Worm (Caenorhabditis elegans) whole organism, young adult: ENCODE data around the gene F59E11.5.

Experiments used
- B0019.2 ChIP-seq: fragments of 200-800 bp; sonication (Bioruptor generic); conservative IDR thresholded peaks from 2 replicates; pipeline ENCODE4 v1.3.6; 2022; ENCODE audit warnings: missing genetic modification reagents, missing genetic modification characterization, missing compliant biosample characterization
- B0035.1 ChIP-seq: sonication (generic microtip); optimal IDR thresholded peaks from 2 replicates; lab custom pipeline; 2016; ENCODE audit warnings: missing genetic modification characterization, mild to moderate bottlenecking, missing compliant biosample characterization, missing genotype, missing genetic modification reagents
- F22D6.2 ChIP-seq: sonication (generic microtip); optimal IDR thresholded peaks from 2 replicates; lab custom pipeline; 2016; ENCODE audit warnings: mild to moderate bottlenecking, missing genetic modification characterization, missing compliant biosample characterization
- F33H1.4 ChIP-seq: fragments of 200-800 bp; sonication (Bioruptor generic); IDR thresholded peaks from 2 replicates; pipeline ENCODE4 v1.3.6; 2022; ENCODE audit warnings: missing genetic modification reagents, missing genetic modification characterization, missing compliant biosample characterization
- F37B4.10 ChIP-seq: fragments of 200-800 bp; sonication (Bioruptor generic); IDR thresholded peaks from 2 replicates; pipeline ENCODE4 v1.3.6; 2022; ENCODE audit warnings: missing genetic modification characterization, missing compliant biosample characterization
- F39B2.1 ChIP-seq: fragments of 200-800 bp; sonication (Bioruptor generic); IDR thresholded peaks from 2 replicates; pipeline ENCODE4 v1.3.6; 2022; ENCODE audit warnings: missing genetic modification reagents, missing genetic modification characterization, missing compliant biosample characterization
- F52B5.7 ChIP-seq: sonication (generic microtip); optimal IDR thresholded peaks from 2 replicates; lab custom pipeline; 2016; ENCODE audit warnings: mild to moderate bottlenecking, missing genetic modification characterization, missing compliant biosample characterization
- F57A8.1 ChIP-seq: fragments of 200-800 bp; sonication (Bioruptor generic); optimal IDR thresholded peaks from 2 replicates; lab custom pipeline; 2018; ENCODE audit warnings: mild to moderate bottlenecking, missing genetic modification characterization, moderate library complexity, missing compliant biosample characterization
- F57C9.4 ChIP-seq: sonication (generic microtip); optimal IDR thresholded peaks from 2 replicates; lab custom pipeline; 2017; ENCODE audit warnings: mild to moderate bottlenecking, missing genetic modification characterization, missing compliant biosample characterization
- K11D2.4 ChIP-seq: fragments of 200-800 bp; sonication (Bioruptor generic); IDR thresholded peaks from 2 replicates; pipeline ENCODE4 v1.3.6; 2022; ENCODE audit warnings: missing genetic modification reagents, missing genetic modification characterization, missing compliant biosample characterization
- Y53G8AR.9 ChIP-seq: fragments of 200-800 bp; sonication (Bioruptor generic); conservative IDR thresholded peaks from 2 replicates; pipeline ENCODE4 v1.3.6; 2022; ENCODE audit warnings: missing genetic modification reagents, missing genetic modification characterization, missing compliant biosample characterization
- Y67H2A.10 ChIP-seq: fragments of 200-800 bp; sonication (Bioruptor generic); conservative IDR thresholded peaks from 2 replicates; pipeline ENCODE4 v1.3.6; 2022; ENCODE audit warnings: missing genetic modification reagents, missing genetic modification characterization, missing compliant biosample characterization
- ama-1 ChIP-seq, 3 experiments: fragments of 150-350 bp in 1 of 3; sonication (generic microtip) in 2 of 3; optimal IDR thresholded peaks; 2 replicates each; lab custom pipeline; 2014 to 2018; ENCODE audit warnings: missing biosample characterization in 2 of 3, missing genetic modification characterization in 2 of 3, missing genetic modification reagents in 2 of 3
- ccch-3 ChIP-seq: fragments of 200-800 bp; sonication (Bioruptor generic); optimal IDR thresholded peaks from 2 replicates; lab custom pipeline; 2018; ENCODE audit warnings: mild to moderate bottlenecking, missing genetic modification characterization, missing compliant biosample characterization
- cebp-2 ChIP-seq: fragments of 200-800 bp; sonication (Bioruptor generic); IDR thresholded peaks from 2 replicates; pipeline ENCODE4 v1.3.6; 2022; ENCODE audit warnings: missing genetic modification characterization, missing compliant biosample characterization
- ceh-100 ChIP-seq: fragments of 200-800 bp; sonication (Bioruptor generic); IDR thresholded peaks from 2 replicates; pipeline ENCODE4 v1.3.6; 2022; ENCODE audit warnings: missing genetic modification reagents, missing genetic modification characterization, missing compliant biosample characterization
- egl-44 ChIP-seq: fragments of 200-800 bp; sonication (Bioruptor generic); IDR thresholded peaks from 2 replicates; pipeline ENCODE4 v1.3.6; 2022; ENCODE audit warnings: missing genetic modification reagents, missing genetic modification characterization, missing compliant biosample characterization
- ekl-4 ChIP-seq: fragments of 200-800 bp; sonication (Bioruptor generic); IDR thresholded peaks from 2 replicates; pipeline ENCODE4 v1.3.6; 2022; ENCODE audit warnings: missing genetic modification reagents, missing genetic modification characterization, missing compliant biosample characterization
- gei-17 ChIP-seq: fragments of 200-800 bp; sonication (Bioruptor generic); optimal IDR thresholded peaks from 2 replicates; lab custom pipeline; 2018; ENCODE audit warnings: mild to moderate bottlenecking, missing genetic modification characterization, missing compliant biosample characterization
- hlh-12 ChIP-seq: sonication (generic microtip); optimal IDR thresholded peaks from 2 replicates; lab custom pipeline; 2016; ENCODE audit warnings: missing genetic modification characterization, missing compliant biosample characterization
- let-526 ChIP-seq: fragments of 200-800 bp; sonication (Bioruptor generic); IDR thresholded peaks from 2 replicates; pipeline ENCODE4 v1.3.6; 2022; ENCODE audit warnings: missing genetic modification reagents, missing genetic modification characterization, missing compliant biosample characterization
- let-607 ChIP-seq, 2 experiments: fragments of 200-800 bp in 1 of 2; sonication (Bioruptor generic) in 1 of 2; sonication (generic microtip) in 1 of 2; optimal IDR thresholded peaks; 2 replicates each; lab custom pipeline; 2016 to 2018; ENCODE audit warnings: mild to moderate bottlenecking in 2 of 2, missing compliant biosample characterization in 2 of 2, missing genetic modification characterization in 2 of 2, moderate library complexity in 2 of 2, missing genotype in 1 of 2
- lin-26 ChIP-seq: fragments of 200-800 bp; sonication (Bioruptor generic); IDR thresholded peaks from 2 replicates; pipeline ENCODE4 v1.3.6; 2022; ENCODE audit warnings: missing genetic modification reagents, missing genetic modification characterization, missing compliant biosample characterization
- lin-54 ChIP-seq: fragments of 200-800 bp; sonication (Bioruptor generic); optimal IDR thresholded peaks from 2 replicates; lab custom pipeline; 2018; ENCODE audit warnings: mild to moderate bottlenecking, missing genetic modification characterization, missing compliant biosample characterization
- lir-1 ChIP-seq: fragments of 200-800 bp; sonication (Bioruptor generic); conservative IDR thresholded peaks from 2 replicates; pipeline ENCODE4 v1.3.6; 2022; ENCODE audit warnings: missing genetic modification reagents, missing genetic modification characterization, missing compliant biosample characterization
- lsy-27 ChIP-seq: sonication (generic microtip); optimal IDR thresholded peaks from 2 replicates; lab custom pipeline; 2017; ENCODE audit warnings: missing genetic modification characterization, mild to moderate bottlenecking, missing compliant biosample characterization, antibody characterized with exemption, missing genotype, borderline replicate concordance; ENCODE audit not compliant: insufficient read depth
- madf-10 ChIP-seq: sonication (generic microtip); optimal IDR thresholded peaks from 2 replicates; lab custom pipeline; 2016; ENCODE audit warnings: mild to moderate bottlenecking, missing genetic modification characterization, missing compliant biosample characterization
- mes-4 ChIP-seq: sonication (generic microtip); optimal IDR thresholded peaks from 2 replicates; lab custom pipeline; 2016; ENCODE audit warnings: missing genotype, missing genetic modification characterization, missing compliant biosample characterization
- nfya-2 ChIP-seq: fragments of 200-800 bp; sonication (Bioruptor generic); IDR thresholded peaks from 2 replicates; pipeline ENCODE4 v1.3.6; 2022; ENCODE audit warnings: missing genetic modification reagents, missing genetic modification characterization, missing compliant biosample characterization

F59E11.5 gene

DNA sequence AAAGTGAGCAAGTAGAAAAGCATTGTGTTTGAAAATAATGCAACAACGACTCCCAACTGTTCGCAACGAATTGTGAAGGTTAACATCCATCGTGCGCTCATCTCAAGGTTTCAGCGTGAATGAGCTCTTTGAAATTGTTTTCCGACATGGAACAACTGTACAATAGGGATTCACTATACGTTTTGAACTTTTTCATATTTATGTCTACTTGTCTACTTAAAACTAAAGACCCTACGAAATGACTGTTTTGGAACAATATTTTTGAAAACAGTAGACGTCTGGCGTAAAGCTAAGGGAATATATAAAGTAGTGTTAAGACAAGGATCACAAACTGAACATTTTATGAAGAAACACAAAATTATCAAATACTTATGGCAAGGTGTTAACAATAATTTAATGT lies 11.3 kb upstream of the F59E11.5 start, which contains the start of gene str-86 (continued):
- TF ChIP-seq lin-54 (no peak), cebp-2 (GFP tag; lab: Robert Waterston, UW) (no peak), F22D6.2 (no peak)

DNA sequence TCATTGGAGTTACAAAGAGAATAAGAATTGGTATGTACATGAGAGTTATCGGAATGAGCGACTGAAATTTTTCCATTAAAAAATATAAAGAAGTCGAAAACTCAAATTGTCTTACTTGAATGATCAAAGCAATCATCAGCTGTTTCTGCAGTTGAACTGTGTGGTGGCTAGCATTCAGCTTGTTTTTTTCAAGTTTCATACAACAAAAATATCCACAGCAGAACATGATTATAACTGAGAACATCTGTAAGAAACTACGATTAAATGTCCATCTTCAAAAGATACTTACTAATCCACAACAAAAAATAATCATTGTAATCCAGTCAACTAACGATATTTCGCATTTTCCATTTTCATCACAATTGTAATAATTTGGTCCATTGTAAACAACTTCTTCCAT lies 10.1 kb upstream of the F59E11.5 start:
- TF ChIP-seq let-526 = no peak
- no peak for TF ChIP-seq ccch-3 (GFP tag; lab: Kevin White, UChicago)
- no peak for TF ChIP-seq ekl-4 (GFP tag; lab: Robert Waterston, UW)

DNA sequence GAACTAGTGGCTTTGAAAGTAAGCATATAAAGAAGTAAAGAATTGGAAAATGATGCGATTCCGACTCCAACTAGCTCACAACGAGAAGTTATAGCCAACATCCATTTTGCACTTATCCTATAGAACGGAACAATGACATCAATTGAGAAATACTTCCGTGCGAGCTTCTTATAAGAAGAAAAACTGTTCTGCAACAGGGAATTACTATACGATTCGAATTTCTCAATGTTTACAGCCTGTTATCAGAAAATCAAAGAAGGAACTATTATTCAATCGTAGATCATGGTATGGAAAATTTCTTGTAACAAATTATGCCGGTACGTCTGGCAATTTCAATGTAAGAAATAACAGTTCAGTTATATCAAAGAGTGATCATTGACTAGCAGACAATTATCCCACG lies 9.2 kb upstream of the F59E11.5 start, which contains the start of gene str-85:
Gene str-85 (minus strand): TSS at position 101 of the 400 bp plus-strand sequence.
- TF ChIP-seq Y67H2A.10 = no peak
- TF ChIP-seq F57C9.4 (tag; lab: Kevin White, UChicago) = no peak

DNA sequence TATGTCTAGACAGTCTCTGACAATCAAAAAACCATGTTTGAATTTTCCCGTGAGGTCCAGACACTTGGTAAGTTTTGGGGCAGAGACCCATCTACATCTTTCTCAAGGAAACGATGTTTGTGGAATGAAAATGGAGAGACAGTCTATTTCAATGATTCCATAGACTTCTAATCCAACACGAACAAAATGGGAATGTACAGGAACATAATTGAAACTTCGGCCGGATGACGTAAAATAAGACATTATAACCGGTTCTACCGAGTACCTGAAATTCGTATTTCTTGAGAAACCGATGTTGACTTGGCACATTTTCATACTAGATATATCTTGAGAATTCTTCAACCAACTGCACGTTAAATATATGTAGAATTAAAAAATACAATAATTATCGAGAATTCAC lies 6.8 kb upstream of the F59E11.5 start, which contains the start of gene str-87:
Gene str-87 (minus strand): TSS at position 101 of the 400 bp plus-strand sequence.
- TF ChIP-seq ceh-100 (no peak), nfya-2 (GFP tag; lab: Robert Waterston, UW) (no peak), mes-4 (tag; lab: Kevin White, UChicago) (no peak)
- TF ChIP-seq, all 124 proteins: peak for 0

DNA sequence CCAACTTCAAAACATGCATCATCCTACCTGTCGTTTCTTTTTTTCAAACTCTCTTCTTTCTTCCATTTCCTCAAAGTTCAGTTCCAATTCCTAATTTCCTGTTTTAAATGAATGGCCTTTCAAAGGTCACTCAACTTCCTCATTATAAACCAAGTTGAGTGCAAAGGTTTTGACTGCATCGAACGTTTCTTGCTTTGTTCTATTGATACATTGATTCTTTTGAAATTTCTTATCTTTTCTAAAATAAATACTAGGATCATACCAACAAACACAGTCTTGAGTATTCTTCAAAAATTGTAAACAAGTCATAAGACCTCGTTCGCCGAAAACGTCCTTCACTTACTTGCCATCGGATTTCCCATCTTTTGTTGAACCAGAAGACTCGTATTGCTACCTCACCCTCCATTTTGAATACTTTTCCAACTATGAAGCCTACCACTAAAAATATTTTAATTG lies 4.7 kb upstream of the F59E11.5 start, which contains the start of gene F59E11.7:
Gene F59E11.7 (plus strand): TSS at position 51 of the 456 bp plus-strand sequence.
- no peak for TF ChIP-seq Y53G8AR.9 (GFP tag; lab: Robert Waterston, UW)
- TF ChIP-seq F57A8.1 (GFP tag; lab: Kevin White, UChicago) = no peak
- no peak for TF ChIP-seq madf-10
- TF ChIP-seq F37B4.10 = no peak
- no peak for TF ChIP-seq lsy-27 (tag; lab: Kevin White, UChicago)
- TF ChIP-seq let-607 (tag; optimal IDR thresholded peaks at IDR 0.05; lab: Kevin White, UChicago) = no peak
- no peak for TF ChIP-seq F33H1.4 (GFP tag; lab: Robert Waterston, UW)
- no peak for TF ChIP-seq lir-1 (GFP tag; lab: Robert Waterston, UW)
- no peak for TF ChIP-seq B0035.1 (tag; lab: Kevin White, UChicago)
- no peak for TF ChIP-seq F52B5.7
- TF ChIP-seq lin-26 = no peak
- no peak for TF ChIP-seq hlh-12 (tag; lab: Kevin White, UChicago)
- TF ChIP-seq egl-44 = no peak
- TF ChIP-seq F39B2.1 (GFP tag; lab: Robert Waterston, UW) = no peak

DNA sequence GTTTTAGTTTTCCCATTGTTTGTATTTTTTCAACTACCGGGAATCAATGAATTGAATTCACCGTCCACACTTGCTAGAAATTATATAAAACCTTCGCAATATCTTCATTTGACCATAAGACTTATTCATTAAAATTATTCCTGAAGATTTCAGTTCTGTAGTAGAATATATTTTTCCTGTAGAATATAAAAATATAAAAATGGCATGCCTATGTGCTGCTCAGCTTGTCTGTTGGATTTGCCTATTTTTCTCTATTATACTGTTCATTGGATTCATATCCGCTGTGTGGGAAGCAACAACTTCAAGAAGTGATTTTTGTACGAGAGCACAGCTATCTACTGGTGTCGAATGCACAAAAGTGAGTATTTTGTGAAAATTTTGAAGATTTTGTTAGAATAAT lies 3.2 kb upstream of the F59E11.5 start, which contains the start of gene F59E11.6:
Gene F59E11.6 (plus strand): TSS at position 111 of the 400 bp plus-strand sequence.
- TF ChIP-seq lsy-27 (tag; lab: Kevin White, UChicago) (no peak), F57A8.1 (GFP tag; lab: Kevin White, UChicago) (no peak), nfya-2 (GFP tag; lab: Robert Waterston, UW) (no peak), gei-17 (GFP tag; lab: Kevin White, UChicago) (no peak), ama-1 (optimal IDR thresholded peaks at IDR 0.05; lab: Kevin White, UChicago) (no peak), ama-1 (GFP tag; optimal IDR thresholded peaks at IDR 0.05; lab: Kevin White, UChicago) (no peak), B0019.2 (GFP tag; lab: Robert Waterston, UW) (no peak), K11D2.4 (GFP tag; lab: Robert Waterston, UW) (no peak)
